Fruit fly (Drosophila melanogaster): ENCODE measurements around the gene Octbeta1R.

- TF ChIP-seq tio (GFP tag; optimal IDR thresholded peaks at IDR 0.05) (no peak), CG8765 (GFP tag; IDR thresholded peaks at IDR 0.05) (no peak), Mes4 (GFP tag; optimal IDR thresholded peaks at IDR 0.05) (no peak), chm (GFP tag; IDR thresholded peaks at IDR 0.05) (no peak), CG2199 (GFP tag; IDR thresholded peaks at IDR 0.05) (no peak), Xbp1 (GFP tag; optimal IDR thresholded peaks at IDR 0.05) (no peak), Bteb2 (GFP tag; optimal IDR thresholded peaks at IDR 0.05) (no peak), toy (GFP tag; IDR thresholded peaks at IDR 0.05) (no peak), ase (GFP tag; IDR thresholded peaks at IDR 0.05) (no peak)
These were observed 21.3 kb downstream of the Octbeta1R start for dm6 chr3R:22518285-22518684.
